Fruit fly (Drosophila melanogaster) Kc167 (cell line): Measurements from ENCODE around the gene CG43218.

Experiments used
- Myc ChIP-seq: fragments of >200 bp; optimal IDR thresholded peaks from 2 replicates; lab custom pipeline; 2017; ENCODE audit warnings: missing external identifiers
- Sin3A ChIP-seq: fragments of >200 bp; optimal IDR thresholded peaks from 2 replicates; lab custom pipeline; 2018; ENCODE audit warnings: missing external identifiers
- h ChIP-seq: fragments of >200 bp; optimal IDR thresholded peaks from 3 replicates; lab custom pipeline; 2018; ENCODE audit warnings: missing external identifiers
- psq ChIP-seq: fragments of >200 bp; optimal IDR thresholded peaks from 2 replicates; lab custom pipeline; 2017; ENCODE audit warnings: missing external identifiers

dm6 chr3L:21304400-21304799 is 46.6 kb downstream of the CG43218 start, which contains the start of the genes CG11309 and CG7632:
- TF ChIP-seq Myc (no peak), h (lab: Kevin White, UChicago) (no peak), psq (no peak), Sin3A (no peak)
